Fruit fly (Drosophila melanogaster): Measurements from ENCODE around the gene akirin.
A peak's percentile ranks its signal among the peaks of the same experiment; 100 is the strongest.

akirin gene

dm6 chr3L:7401972-7402371 lies 32.3 kb downstream of the akirin start:
- no peak for TF ChIP-seq noc (tag; optimal IDR thresholded peaks at IDR 0.05)

DNA sequence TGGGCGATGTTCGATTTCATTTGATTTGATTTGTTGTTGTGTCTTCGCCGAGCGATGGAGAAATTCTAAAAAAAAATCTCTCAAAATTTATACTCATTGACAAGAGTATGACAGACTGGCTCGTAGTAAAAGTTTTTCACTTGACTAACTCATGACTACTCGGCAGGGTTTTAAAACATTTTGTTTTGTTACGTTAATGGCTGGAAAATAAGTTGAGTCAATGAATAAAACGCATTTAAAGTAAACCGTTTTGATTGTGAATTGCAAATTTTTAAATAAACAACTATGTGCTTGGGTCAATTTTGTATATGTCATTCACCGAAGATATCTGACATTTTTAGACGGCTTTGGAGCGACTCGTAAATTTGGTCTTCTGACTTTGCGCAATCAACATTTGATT lies 34.4 kb downstream of the akirin start, which contains the start of gene CG8560:
Gene CG8560, minus strand, starts transcription at position 101 of the 400 bp plus-strand sequence.
- TF ChIP-seq noc (tag; optimal IDR thresholded peaks at IDR 0.05): peak; percentile 48

DNA sequence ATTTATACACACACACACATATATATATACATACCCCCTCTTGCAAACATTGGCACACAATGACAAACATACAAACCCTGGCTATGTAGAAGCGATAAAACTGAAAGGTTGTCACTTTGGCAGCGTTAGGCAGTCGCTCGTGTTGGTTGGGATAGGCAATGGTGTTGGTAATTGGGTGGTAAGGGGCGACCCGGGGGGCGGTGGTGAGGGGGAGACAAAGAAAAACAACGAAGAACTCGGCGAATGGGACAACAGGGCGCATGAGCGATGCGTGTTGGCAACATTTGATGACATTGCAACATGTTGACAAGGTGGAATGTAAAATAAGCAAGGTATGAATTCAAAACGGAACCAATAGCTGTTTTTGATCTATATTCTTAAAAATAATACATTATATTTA lies 52.9 kb downstream of the akirin start:
- no peak for TF ChIP-seq noc (tag; optimal IDR thresholded peaks at IDR 0.05)
